Worm (Caenorhabditis elegans) whole organism, late embryonic: Measurements from ENCODE around the gene ldh-1.

Experiments used
- C38D4.7 ChIP-seq: fragments of 200-800 bp; sonication (Bioruptor generic); optimal IDR thresholded peaks from 2 replicates; lab custom pipeline; 2018; ENCODE audit warnings: mild to moderate bottlenecking, missing genetic modification characterization, moderate library complexity, missing compliant biosample characterization
- F13H6.1 ChIP-seq: sonication (generic microtip); optimal IDR thresholded peaks from 2 replicates; lab custom pipeline; 2016; ENCODE audit warnings: missing genetic modification characterization, missing compliant biosample characterization
- K09A11.1 ChIP-seq: sonication (generic microtip); optimal IDR thresholded peaks from 2 replicates; lab custom pipeline; 2017; ENCODE audit warnings: antibody characterized with exemption, mild to moderate bottlenecking, missing genetic modification characterization, missing compliant biosample characterization; ENCODE audit not compliant: insufficient read depth
- Y22D7AL.16 ChIP-seq: sonication (generic microtip); optimal IDR thresholded peaks from 2 replicates; lab custom pipeline; 2016; ENCODE audit warnings: missing genetic modification characterization, missing compliant biosample characterization
- ahr-1 ChIP-seq: sonication (generic microtip); optimal IDR thresholded peaks from 2 replicates; lab custom pipeline; 2016; ENCODE audit warnings: missing genetic modification characterization, missing compliant biosample characterization
- ama-1 ChIP-seq: fragments of 150-350 bp; optimal IDR thresholded peaks from 2 replicates; lab custom pipeline; 2014
- ceh-18 ChIP-seq: sonication (generic microtip); optimal IDR thresholded peaks from 2 replicates; lab custom pipeline; 2016; ENCODE audit warnings: missing genetic modification characterization, missing compliant biosample characterization
- ceh-2 ChIP-seq: sonication (generic microtip); optimal IDR thresholded peaks from 2 replicates; lab custom pipeline; 2016; ENCODE audit warnings: missing genotype, missing genetic modification characterization, missing compliant biosample characterization
- ceh-24 ChIP-seq: sonication (generic microtip); optimal IDR thresholded peaks from 2 replicates; lab custom pipeline; 2016; ENCODE audit warnings: mild to moderate bottlenecking, missing genetic modification characterization, missing compliant biosample characterization
- ceh-30 ChIP-seq: fragments of 150-350 bp; optimal IDR thresholded peaks from 2 replicates; lab custom pipeline; 2014; ENCODE audit warnings: missing biosample characterization, missing genetic modification characterization
- ceh-31 ChIP-seq: sonication (generic microtip); optimal IDR thresholded peaks from 2 replicates; lab custom pipeline; 2016; ENCODE audit warnings: missing genetic modification characterization, missing compliant biosample characterization
- ceh-34 ChIP-seq: sonication (generic microtip); optimal IDR thresholded peaks from 2 replicates; lab custom pipeline; 2016; ENCODE audit warnings: mild to moderate bottlenecking, missing genetic modification characterization, missing compliant biosample characterization
- ceh-9 ChIP-seq: sonication (generic microtip); optimal IDR thresholded peaks from 2 replicates; lab custom pipeline; 2016; ENCODE audit warnings: mild to moderate bottlenecking, missing genetic modification characterization, inconsistent platforms, missing compliant biosample characterization
- dmd-4 ChIP-seq: sonication (generic microtip); optimal IDR thresholded peaks from 2 replicates; lab custom pipeline; 2016; ENCODE audit warnings: borderline replicate concordance, missing genetic modification characterization, missing compliant biosample characterization
- dve-1 ChIP-seq: sonication (generic microtip); optimal IDR thresholded peaks from 2 replicates; lab custom pipeline; 2017; ENCODE audit warnings: antibody characterized with exemption, mild to moderate bottlenecking, missing genetic modification characterization, missing compliant biosample characterization
- elt-2 ChIP-seq: sonication (generic microtip); optimal IDR thresholded peaks from 2 replicates; lab custom pipeline; 2016; ENCODE audit warnings: missing genetic modification reagents, missing genetic modification characterization, missing compliant biosample characterization
- elt-4 ChIP-seq: sonication (generic microtip); optimal IDR thresholded peaks from 2 replicates; lab custom pipeline; 2016; ENCODE audit warnings: missing genetic modification characterization, missing compliant biosample characterization
- ets-4 ChIP-seq: sonication (generic microtip); optimal IDR thresholded peaks from 2 replicates; lab custom pipeline; 2016; ENCODE audit warnings: missing genetic modification characterization, missing compliant biosample characterization
- eyg-1 ChIP-seq: sonication (generic microtip); optimal IDR thresholded peaks from 2 replicates; lab custom pipeline; 2016; ENCODE audit warnings: missing genotype, missing genetic modification characterization, missing compliant biosample characterization
- fax-1 ChIP-seq: sonication (generic microtip); optimal IDR thresholded peaks from 2 replicates; lab custom pipeline; 2016; ENCODE audit warnings: missing genotype, missing genetic modification characterization, missing compliant biosample characterization
- fkh-10 ChIP-seq: fragments of 150-350 bp; optimal IDR thresholded peaks from 2 replicates; lab custom pipeline; 2014; ENCODE audit warnings: missing biosample characterization, missing genetic modification reagents, missing genetic modification characterization
- fkh-6 ChIP-seq: sonication (generic microtip); optimal IDR thresholded peaks from 2 replicates; lab custom pipeline; 2016; ENCODE audit warnings: missing genetic modification characterization, missing compliant biosample characterization
- hlh-15 ChIP-seq: sonication (generic microtip); optimal IDR thresholded peaks from 2 replicates; lab custom pipeline; 2016; ENCODE audit warnings: missing genetic modification characterization, missing compliant biosample characterization
- hlh-30 ChIP-seq: sonication (generic microtip); optimal IDR thresholded peaks from 2 replicates; lab custom pipeline; 2017; ENCODE audit warnings: antibody characterized with exemption, missing genetic modification characterization, missing compliant biosample characterization; ENCODE audit not compliant: insufficient read depth
- hlh-6 ChIP-seq: sonication (generic microtip); optimal IDR thresholded peaks from 2 replicates; lab custom pipeline; 2016; ENCODE audit warnings: missing genotype, missing genetic modification characterization, missing compliant biosample characterization
- hlh-8 ChIP-seq: sonication (generic microtip); optimal IDR thresholded peaks from 2 replicates; lab custom pipeline; 2016; ENCODE audit warnings: missing genotype, missing genetic modification characterization, missing compliant biosample characterization
- madf-2 ChIP-seq: sonication (generic microtip); optimal IDR thresholded peaks from 2 replicates; lab custom pipeline; 2017; ENCODE audit warnings: missing genetic modification characterization, missing compliant biosample characterization
- pag-3 ChIP-seq: sonication (generic microtip); optimal IDR thresholded peaks from 2 replicates; lab custom pipeline; 2016; ENCODE audit warnings: missing compliant biosample characterization, missing genetic modification characterization, borderline replicate concordance
- pax-1 ChIP-seq: fragments of 150-350 bp; optimal IDR thresholded peaks from 2 replicates; lab custom pipeline; 2014; ENCODE audit warnings: missing biosample characterization, missing genetic modification characterization
- pros-1 ChIP-seq: fragments of 150-350 bp; optimal IDR thresholded peaks from 2 replicates; lab custom pipeline; 2014; ENCODE audit warnings: missing biosample characterization, missing genetic modification reagents, missing genetic modification characterization
- rnt-1 ChIP-seq: sonication (generic microtip); optimal IDR thresholded peaks from 2 replicates; lab custom pipeline; 2016; ENCODE audit warnings: missing genetic modification characterization, missing compliant biosample characterization
- sdc-2 ChIP-seq: sonication (generic microtip); optimal IDR thresholded peaks from 2 replicates; lab custom pipeline; 2016; ENCODE audit warnings: missing genotype, missing genetic modification characterization, missing compliant biosample characterization
- sox-2 ChIP-seq: fragments of 200-800 bp; sonication (Bioruptor generic); IDR thresholded peaks from 2 replicates; pipeline ENCODE4 v1.3.6; 2022; ENCODE audit warnings: missing genetic modification reagents, missing genetic modification characterization, missing compliant biosample characterization
- sox-4 ChIP-seq: sonication (generic microtip); optimal IDR thresholded peaks from 2 replicates; lab custom pipeline; 2017; ENCODE audit warnings: mild to moderate bottlenecking, missing genetic modification characterization, inconsistent platforms, missing compliant biosample characterization
- tbx-2 ChIP-seq: sonication (generic microtip); optimal IDR thresholded peaks from 2 replicates; lab custom pipeline; 2016; ENCODE audit warnings: missing genetic modification characterization, missing compliant biosample characterization
- ttx-3 ChIP-seq: sonication (generic microtip); optimal IDR thresholded peaks from 2 replicates; lab custom pipeline; 2016; ENCODE audit warnings: missing genetic modification reagents, missing genetic modification characterization, missing compliant biosample characterization
- unc-55 ChIP-seq: sonication (generic microtip); optimal IDR thresholded peaks from 2 replicates; lab custom pipeline; 2017; ENCODE audit warnings: missing biosample characterization, missing genetic modification reagents, missing genetic modification characterization
- unc-86 ChIP-seq: sonication (generic microtip); optimal IDR thresholded peaks from 2 replicates; lab custom pipeline; 2016; ENCODE audit warnings: missing genetic modification characterization, missing compliant biosample characterization
- zip-5 ChIP-seq: sonication (generic microtip); optimal IDR thresholded peaks from 2 replicates; lab custom pipeline; 2016; ENCODE audit warnings: missing genetic modification characterization, missing compliant biosample characterization
- ztf-16 ChIP-seq: sonication (generic microtip); optimal IDR thresholded peaks from 2 replicates; lab custom pipeline; 2017; ENCODE audit warnings: missing genetic modification characterization, missing compliant biosample characterization

The ldh-1 gene

ce11 chrII:11729757-11730535, 5.9 kb downstream of the ldh-1 start:
- TF ChIP-seq ahr-1 (tag; lab: Kevin White, UChicago) (no peak), fkh-6 (tag; lab: Kevin White, UChicago) (no peak), eyg-1 (tag; lab: Kevin White, UChicago) (no peak), hlh-15 (tag; lab: Kevin White, UChicago) (no peak), C38D4.7 (GFP tag; lab: Kevin White, UChicago) (no peak), unc-55 (no peak), elt-4 (tag; lab: Kevin White, UChicago) (no peak), fax-1 (tag; lab: Kevin White, UChicago) (no peak), F13H6.1 (tag; lab: Kevin White, UChicago) (no peak), ceh-18 (tag; lab: Kevin White, UChicago) (no peak), madf-2 (no peak), Y22D7AL.16 (tag; lab: Kevin White, UChicago) (no peak), pros-1 (no peak), dve-1 (tag; lab: Kevin White, UChicago) (no peak), sox-4 (tag; lab: Kevin White, UChicago) (no peak), unc-86 (tag; lab: Kevin White, UChicago) (no peak), fkh-10 (GFP tag; lab: Kevin White, UChicago) (no peak), ets-4 (no peak)

ce11 chrII:11731174-11731724, 7.2 kb downstream of the ldh-1 start:
- TF ChIP-seq dmd-4 (tag; lab: Kevin White, UChicago) = no peak
- TF ChIP-seq elt-2 = peak; percentile 62

- TF ChIP-seq rnt-1 (tag; lab: Kevin White, UChicago) = no peak
- no peak for TF ChIP-seq ama-1 (lab: Kevin White, UChicago)
- no peak for TF ChIP-seq ceh-18 (tag; lab: Kevin White, UChicago)
- TF ChIP-seq ceh-2 (tag; lab: Kevin White, UChicago) = no peak
- TF ChIP-seq ceh-9 (tag; lab: Kevin White, UChicago) = no peak
- TF ChIP-seq fkh-10 (GFP tag; lab: Kevin White, UChicago) = no peak
- no peak for TF ChIP-seq dve-1 (tag; lab: Kevin White, UChicago)
- no peak for TF ChIP-seq ztf-16 (tag; lab: Kevin White, UChicago)
- no peak for TF ChIP-seq hlh-6 (tag; lab: Kevin White, UChicago)
- no peak for TF ChIP-seq zip-5 (tag; lab: Kevin White, UChicago)
- TF ChIP-seq ceh-30 (tag; lab: Kevin White, UChicago) = no peak
- no peak for TF ChIP-seq ets-4
- no peak for TF ChIP-seq Y22D7AL.16 (tag; lab: Kevin White, UChicago)
- TF ChIP-seq ttx-3 (tag; lab: Kevin White, UChicago) = no peak
- TF ChIP-seq ceh-31 (tag; lab: Kevin White, UChicago) = no peak
- no peak for TF ChIP-seq hlh-30 (tag; lab: Kevin White, UChicago)
- no peak for TF ChIP-seq ceh-24 (tag; lab: Kevin White, UChicago)
Observed at ce11 chrII:11732513-11732912, 8.5 kb downstream of the ldh-1 start, which contains the start of gene F13D12.8. Gene F13D12.8 (minus strand): TSS chrII:11732594.

ce11 chrII:11733850-11734249, 9.8 kb downstream of the ldh-1 start:
- TF ChIP-seq hlh-6 (tag; lab: Kevin White, UChicago) (no peak), ceh-18 (tag; lab: Kevin White, UChicago) (no peak), zip-5 (tag; lab: Kevin White, UChicago) (no peak), sdc-2 (no peak), tbx-2 (tag; lab: Kevin White, UChicago) (no peak), ceh-34 (tag; lab: Kevin White, UChicago) (no peak), ceh-2 (tag; lab: Kevin White, UChicago) (no peak), pag-3 (tag; lab: Kevin White, UChicago) (no peak), sox-2 (no peak), fkh-6 (tag; lab: Kevin White, UChicago) (no peak), ztf-16 (tag; lab: Kevin White, UChicago) (no peak), K09A11.1 (tag; lab: Kevin White, UChicago) (no peak), fax-1 (tag; lab: Kevin White, UChicago) (no peak), pax-1 (tag; lab: Kevin White, UChicago) (no peak), hlh-8 (tag; lab: Kevin White, UChicago) (no peak), ceh-30 (tag; lab: Kevin White, UChicago) (no peak), elt-4 (tag; lab: Kevin White, UChicago) (no peak)
